Worm (Caenorhabditis elegans) whole organism, L1 larva: ENCODE data around the gene math-39.

Experiments
- C16A3.4 ChIP-seq: fragments of 150-350 bp; optimal IDR thresholded peaks from 2 replicates; lab custom pipeline; 2014; ENCODE audit warnings: missing biosample characterization, missing genetic modification characterization
- F16B12.6 ChIP-seq: fragments of 150-350 bp; optimal IDR thresholded peaks from 2 replicates; lab custom pipeline; 2014; ENCODE audit warnings: missing biosample characterization, missing genetic modification characterization
- Y116A8C.19 ChIP-seq: sonication (generic microtip); optimal IDR thresholded peaks from 2 replicates; lab custom pipeline; 2016; ENCODE audit warnings: missing compliant biosample characterization, missing genetic modification characterization, borderline replicate concordance
- ama-1 ChIP-seq: fragments of 150-350 bp; optimal IDR thresholded peaks from 2 replicates; lab custom pipeline; 2014
- blmp-1 ChIP-seq: fragments of 150-350 bp; optimal IDR thresholded peaks from 2 replicates; lab custom pipeline; 2014; ENCODE audit warnings: missing biosample characterization, missing genetic modification characterization
- ceh-82 ChIP-seq, 3 experiments: fragments of 150-350 bp in 1 of 3; sonication (generic microtip) in 2 of 3; optimal IDR thresholded peaks; 2 replicates each; lab custom pipeline; 2014 to 2017; ENCODE audit warnings: missing biosample characterization in 3 of 3, missing genetic modification characterization in 3 of 3
- ceh-88 ChIP-seq: fragments of 200-800 bp; sonication (Bioruptor generic); IDR thresholded peaks from 2 replicates; pipeline ENCODE4 v1.3.6; 2022; ENCODE audit warnings: missing genetic modification characterization, missing compliant biosample characterization
- ceh-90 ChIP-seq: sonication (generic microtip); optimal IDR thresholded peaks from 2 replicates; lab custom pipeline; 2016; ENCODE audit warnings: missing genetic modification characterization, missing compliant biosample characterization
- dpl-1 ChIP-seq, 3 experiments: fragments of 150-350 bp in 2 of 3; sonication (generic microtip) in 1 of 3; optimal IDR thresholded peaks; 2 replicates each; lab custom pipeline; 2014 to 2017; ENCODE audit warnings: missing biosample characterization in 3 of 3, missing genetic modification characterization in 3 of 3, missing genetic modification reagents in 3 of 3
- dsc-1 ChIP-seq: sonication (generic microtip); optimal IDR thresholded peaks from 2 replicates; lab custom pipeline; 2016; ENCODE audit warnings: mild to moderate bottlenecking, missing genetic modification characterization, missing compliant biosample characterization
- efl-1 ChIP-seq, 4 experiments: fragments of 150-350 bp; optimal IDR thresholded peaks in 3 of 4; peaks in 1 of 4; 1 replicate in 1 of 4; 2 replicates in 3 of 4; lab custom pipeline; 2014; ENCODE audit warnings: missing biosample characterization in 2 of 4, missing genetic modification characterization in 2 of 4, missing genetic modification reagents in 2 of 4
- egl-13 ChIP-seq: sonication (generic microtip); optimal IDR thresholded peaks from 2 replicates; lab custom pipeline; 2016; ENCODE audit warnings: missing genotype, missing genetic modification reagents, missing genetic modification characterization, missing compliant biosample characterization
- egl-27 ChIP-seq, 2 experiments: fragments of 150-350 bp in 1 of 2; sonication (generic microtip); optimal IDR thresholded peaks; 3 replicates each; lab custom pipeline; 2017 to 2018; ENCODE audit warnings: missing biosample characterization in 2 of 2, missing genetic modification characterization in 2 of 2, missing genetic modification reagents in 2 of 2
- elt-3 ChIP-seq, 6 experiments: fragments of 150-350 bp in 1 of 6; sonication (generic microtip); optimal IDR thresholded peaks; 2 replicates each; lab custom pipeline; 2017 to 2018; ENCODE audit warnings: missing biosample characterization in 6 of 6, missing genetic modification characterization in 6 of 6, inconsistent platforms in 1 of 6
- fkh-4 ChIP-seq: sonication (generic microtip); optimal IDR thresholded peaks from 2 replicates; lab custom pipeline; 2016; ENCODE audit warnings: missing compliant biosample characterization, missing genetic modification characterization, borderline replicate concordance
- fkh-8 ChIP-seq: sonication (generic microtip); optimal IDR thresholded peaks from 2 replicates; lab custom pipeline; 2016; ENCODE audit warnings: mild to moderate bottlenecking, missing genetic modification characterization, missing compliant biosample characterization
- fos-1 ChIP-seq: fragments of 150-350 bp; optimal IDR thresholded peaks from 2 replicates; lab custom pipeline; 2014; ENCODE audit warnings: missing biosample characterization, missing genetic modification characterization
- grh-1 ChIP-seq: fragments of 200-800 bp; sonication (Bioruptor generic); IDR thresholded peaks from 2 replicates; pipeline ENCODE4 v1.3.6; 2022; ENCODE audit warnings: missing genetic modification reagents, missing genetic modification characterization, missing compliant biosample characterization
- hlh-17 ChIP-seq: fragments of 200-800 bp; sonication (Bioruptor generic); optimal IDR thresholded peaks from 2 replicates; lab custom pipeline; 2018; ENCODE audit warnings: missing genetic modification characterization, mild to moderate bottlenecking, missing compliant biosample characterization, moderate library complexity, borderline replicate concordance
- hlh-4 ChIP-seq: sonication (generic microtip); optimal IDR thresholded peaks from 2 replicates; lab custom pipeline; 2016; ENCODE audit warnings: mild to moderate bottlenecking, missing genetic modification characterization, missing compliant biosample characterization
- hpl-2 ChIP-seq: fragments of 150-350 bp; optimal IDR thresholded peaks from 2 replicates; lab custom pipeline; 2014; ENCODE audit warnings: missing biosample characterization, missing genetic modification reagents, missing genetic modification characterization
- irx-1 ChIP-seq: sonication (generic microtip); optimal IDR thresholded peaks from 2 replicates; lab custom pipeline; 2016; ENCODE audit warnings: missing genetic modification characterization, missing compliant biosample characterization
- isw-1 ChIP-seq: fragments of 200-800 bp; sonication (Bioruptor generic); IDR thresholded peaks from 2 replicates; pipeline ENCODE4 v1.3.6; 2022; ENCODE audit warnings: missing genetic modification characterization, missing compliant biosample characterization
- jun-1 ChIP-seq: fragments of 150-350 bp; optimal IDR thresholded peaks from 2 replicates; lab custom pipeline; 2014; ENCODE audit warnings: missing biosample characterization, missing genetic modification reagents, missing genetic modification characterization
- lin-13 ChIP-seq: fragments of 150-350 bp; optimal IDR thresholded peaks from 2 replicates; lab custom pipeline; 2014; ENCODE audit warnings: missing biosample characterization, missing genetic modification reagents, missing genetic modification characterization
- lin-14 ChIP-seq: fragments of 200-800 bp; sonication (Bioruptor generic); optimal IDR thresholded peaks from 2 replicates; lab custom pipeline; 2018; ENCODE audit warnings: mild to moderate bottlenecking, missing genetic modification characterization, moderate library complexity, missing compliant biosample characterization
- lin-15B ChIP-seq: fragments of 150-350 bp; sonication (generic microtip); optimal IDR thresholded peaks from 3 replicates; lab custom pipeline; 2014; ENCODE audit warnings: missing biosample characterization, missing genetic modification characterization
- lin-35 ChIP-seq, 2 experiments: fragments of 150-350 bp; optimal IDR thresholded peaks; 2 replicates each; lab custom pipeline; 2014; ENCODE audit warnings: missing biosample characterization in 2 of 2, missing genetic modification characterization in 2 of 2, missing genetic modification reagents in 2 of 2
- lsy-2 ChIP-seq, 2 experiments: fragments of 150-350 bp; optimal IDR thresholded peaks; 2 replicates each; lab custom pipeline; 2014; ENCODE audit warnings: missing biosample characterization in 2 of 2, missing genetic modification characterization in 2 of 2
- mdl-1 ChIP-seq, 2 experiments: fragments of 150-350 bp; optimal IDR thresholded peaks; 2 replicates each; lab custom pipeline; 2014 to 2017; ENCODE audit warnings: missing biosample characterization in 2 of 2, missing genetic modification characterization in 2 of 2, inconsistent platforms in 1 of 2
- mef-2 ChIP-seq: fragments of 150-350 bp; optimal IDR thresholded peaks from 2 replicates; lab custom pipeline; 2014; ENCODE audit warnings: missing biosample characterization, missing genetic modification characterization
- mep-1 ChIP-seq: fragments of 150-350 bp; optimal IDR thresholded peaks from 2 replicates; lab custom pipeline; 2014; ENCODE audit warnings: missing biosample characterization, missing genetic modification characterization
- nhr-11 ChIP-seq: fragments of 150-350 bp; optimal IDR thresholded peaks from 2 replicates; lab custom pipeline; 2014; ENCODE audit warnings: missing biosample characterization, missing genetic modification characterization
- nhr-20 ChIP-seq: sonication (generic microtip); optimal IDR thresholded peaks from 2 replicates; lab custom pipeline; 2016; ENCODE audit warnings: mild to moderate bottlenecking, missing genetic modification characterization, missing compliant biosample characterization
- nhr-47 ChIP-seq: sonication (generic microtip); optimal IDR thresholded peaks from 2 replicates; lab custom pipeline; 2016; ENCODE audit warnings: mild to moderate bottlenecking, missing genetic modification characterization, moderate library complexity, missing compliant biosample characterization
- nhr-71 ChIP-seq: sonication (generic microtip); optimal IDR thresholded peaks from 2 replicates; lab custom pipeline; 2016; ENCODE audit warnings: mild to moderate bottlenecking, missing genetic modification characterization, moderate library complexity, missing compliant biosample characterization
- nhr-76 ChIP-seq: sonication (generic microtip); optimal IDR thresholded peaks from 2 replicates; lab custom pipeline; 2017; ENCODE audit warnings: missing biosample characterization, missing genetic modification characterization
- nhr-84 ChIP-seq: sonication (generic microtip); optimal IDR thresholded peaks from 2 replicates; lab custom pipeline; 2017; ENCODE audit warnings: missing biosample characterization, missing genetic modification characterization
- nhr-85 ChIP-seq: sonication (generic microtip); peaks from one replicate; lab custom pipeline; 2016; ENCODE audit warnings: missing genetic modification characterization, inconsistent platforms, missing compliant biosample characterization
- pag-3 ChIP-seq: sonication (generic microtip); optimal IDR thresholded peaks from 2 replicates; lab custom pipeline; 2017; ENCODE audit warnings: missing genetic modification characterization, mild to moderate bottlenecking, missing compliant biosample characterization, antibody characterized with exemption, borderline replicate concordance; ENCODE audit not compliant: insufficient read depth
- pax-3 ChIP-seq: fragments of 200-800 bp; sonication (Bioruptor generic); optimal IDR thresholded peaks from 2 replicates; lab custom pipeline; 2018; ENCODE audit warnings: mild to moderate bottlenecking, missing genetic modification characterization, moderate library complexity, missing compliant biosample characterization
- pqm-1 ChIP-seq: sonication (generic microtip); optimal IDR thresholded peaks from 3 replicates; lab custom pipeline; 2017; ENCODE audit warnings: missing biosample characterization, missing genetic modification characterization
- skn-1 ChIP-seq: fragments of 150-350 bp; optimal IDR thresholded peaks from 2 replicates; lab custom pipeline; 2014; ENCODE audit warnings: missing biosample characterization, missing genetic modification characterization
- snpc-4 ChIP-seq: fragments of 150-350 bp; optimal IDR thresholded peaks from 2 replicates; lab custom pipeline; 2014; ENCODE audit warnings: missing biosample characterization, missing genetic modification characterization
- snu-23 ChIP-seq: sonication (generic microtip); optimal IDR thresholded peaks from 2 replicates; lab custom pipeline; 2016; ENCODE audit warnings: missing genetic modification characterization, missing compliant biosample characterization
- sptf-1 ChIP-seq: fragments of 150-350 bp; optimal IDR thresholded peaks from 2 replicates; lab custom pipeline; 2014; ENCODE audit warnings: missing biosample characterization, missing genetic modification characterization
- sup-37 ChIP-seq: fragments of 200-800 bp; sonication (Bioruptor generic); optimal IDR thresholded peaks from 2 replicates; lab custom pipeline; 2018; ENCODE audit warnings: mild to moderate bottlenecking, missing genetic modification characterization, missing compliant biosample characterization
- unc-30 ChIP-seq: sonication (generic microtip); optimal IDR thresholded peaks from 2 replicates; lab custom pipeline; 2017; ENCODE audit warnings: missing biosample characterization, missing genetic modification characterization
- unc-86 ChIP-seq: sonication (generic microtip); optimal IDR thresholded peaks from 2 replicates; lab custom pipeline; 2016; ENCODE audit warnings: missing genetic modification characterization, missing compliant biosample characterization
- zip-4 ChIP-seq: fragments of 200-800 bp; sonication (Bioruptor generic); optimal IDR thresholded peaks from 2 replicates; lab custom pipeline; 2018; ENCODE audit warnings: mild to moderate bottlenecking, missing genetic modification characterization, moderate library complexity, missing compliant biosample characterization
- ztf-11 ChIP-seq, 2 experiments: sonication (generic microtip); optimal IDR thresholded peaks; 2 replicates each; lab custom pipeline; 2016 to 2017; ENCODE audit warnings: missing genetic modification characterization in 2 of 2, missing biosample characterization in 1 of 2, missing compliant biosample characterization in 1 of 2

Gene math-39

ce11 chrII:1819944-1820570, 12.1 kb upstream of the math-39 start, which contains the start of gene fbxc-19:
fbxc-19 (plus strand) TSS chrII:1820479.
- TF ChIP-seq ztf-11 (tag; optimal IDR thresholded peaks at IDR 0.05; lab: Kevin White, UChicago) (no peak), egl-27 (tag; optimal IDR thresholded peaks at IDR 0.05; lab: Kevin White, UChicago) (no peak), hpl-2 (GFP tag; lab: Kevin White, UChicago) (peak; percentile 45), dsc-1 (tag; lab: Kevin White, UChicago) (no peak), efl-1 (optimal IDR thresholded peaks at IDR 0.05; lab: Kevin White, UChicago) (peak; percentile 77 to 78), efl-1 (GFP tag; optimal IDR thresholded peaks at IDR 0.05 in 1 of 2; lab: Kevin White, UChicago) (peak; percentile 63 to 94), egl-13 (tag; lab: Kevin White, UChicago) (no peak), C16A3.4 (tag; lab: Kevin White, UChicago) (peak; percentile 34), ceh-88 (GFP tag; lab: Robert Waterston, UW) (no peak), mep-1 (peak; percentile 58), F16B12.6 (tag; lab: Kevin White, UChicago) (peak; percentile 22), nhr-47 (peak; percentile 59), sptf-1 (no peak), lin-35 (GFP tag; optimal IDR thresholded peaks at IDR 0.05; lab: Kevin White, UChicago) (peak; percentile 47 to 82), nhr-71 (tag; lab: Kevin White, UChicago) (peak; percentile 72), mdl-1 (tag; optimal IDR thresholded peaks at IDR 0.05; lab: Kevin White, UChicago) (peak in 1 of 2 experiments; percentile 53), isw-1 (GFP tag; lab: Robert Waterston, UW) (no peak), zip-4 (GFP tag; lab: Kevin White, UChicago) (peak; percentile 98), skn-1 (tag; lab: Kevin White, UChicago) (peak; percentile 91), unc-30 (tag; lab: Kevin White, UChicago) (no peak), fkh-4 (tag; lab: Kevin White, UChicago) (no peak), hlh-4 (no peak), ama-1 (lab: Kevin White, UChicago) (no peak), Y116A8C.19 (tag; lab: Kevin White, UChicago) (no peak), nhr-84 (tag; lab: Kevin White, UChicago) (no peak), ceh-82 (tag; optimal IDR thresholded peaks at IDR 0.05; lab: Kevin White, UChicago) (peak; percentile 7 to 59 (median 30)), elt-3 (tag; optimal IDR thresholded peaks at IDR 0.05; lab: Kevin White, UChicago) (peak in 3 of 6 experiments; percentile 60 to 96 (median 89)), sup-37 (no peak), nhr-20 (peak; percentile 60), lin-15B (tag; lab: Kevin White, UChicago) (peak; percentile 4), dpl-1 (GFP tag; optimal IDR thresholded peaks at IDR 0.05; lab: Kevin White, UChicago) (peak; percentile 56 to 61 (median 61)), nhr-11 (tag; lab: Kevin White, UChicago) (peak; percentile 63), blmp-1 (tag; lab: Kevin White, UChicago) (peak; percentile 35), pqm-1 (peak; percentile 95), irx-1 (tag; lab: Kevin White, UChicago) (no peak), snpc-4 (tag; lab: Kevin White, UChicago) (peak; percentile 45), nhr-76 (no peak), snu-23 (peak; percentile 46), grh-1 (GFP tag; lab: Robert Waterston, UW) (no peak), lin-13 (peak; percentile 40), pag-3 (tag; lab: Kevin White, UChicago) (no peak), lin-14 (peak; percentile 73), mef-2 (tag; lab: Kevin White, UChicago) (no peak), unc-86 (no peak), hlh-17 (GFP tag; lab: Kevin White, UChicago) (no peak), nhr-85 (tag; lab: Kevin White, UChicago) (peak; percentile 83), fos-1 (tag; lab: Kevin White, UChicago) (peak; percentile 35), pax-3 (tag; lab: Kevin White, UChicago) (no peak), ceh-90 (tag; lab: Kevin White, UChicago) (no peak), fkh-8 (tag; lab: Kevin White, UChicago) (no peak), jun-1 (tag; lab: Kevin White, UChicago) (peak; percentile 75), lsy-2 (tag; optimal IDR thresholded peaks at IDR 0.05; lab: Kevin White, UChicago) (peak; percentile 67 to 79)
